Worm (Caenorhabditis elegans) whole organism, young adult: ENCODE data around the gene chdh-1.
A peak's percentile ranks its signal among the peaks of the same experiment; 100 is the strongest.

Experiments
- C06A6.2 ChIP-seq: fragments of 200-800 bp; sonication (Bioruptor generic); conservative IDR thresholded peaks from 2 replicates; pipeline ENCODE4 v1.3.6; 2022; ENCODE audit warnings: missing genetic modification characterization, missing compliant biosample characterization
- F10E7.11 ChIP-seq: sonication (generic microtip); optimal IDR thresholded peaks from 2 replicates; lab custom pipeline; 2017; ENCODE audit warnings: mild to moderate bottlenecking, missing genetic modification characterization, moderate library complexity, missing compliant biosample characterization
- F22D6.2 ChIP-seq: sonication (generic microtip); optimal IDR thresholded peaks from 2 replicates; lab custom pipeline; 2016; ENCODE audit warnings: mild to moderate bottlenecking, missing genetic modification characterization, missing compliant biosample characterization
- F23B12.7 ChIP-seq: sonication (generic microtip); optimal IDR thresholded peaks from 2 replicates; lab custom pipeline; 2017; ENCODE audit warnings: missing genetic modification characterization, mild to moderate bottlenecking, missing compliant biosample characterization, antibody characterized with exemption, moderate library complexity; ENCODE audit not compliant: insufficient read depth
- F52B5.7 ChIP-seq: sonication (generic microtip); optimal IDR thresholded peaks from 2 replicates; lab custom pipeline; 2016; ENCODE audit warnings: mild to moderate bottlenecking, missing genetic modification characterization, missing compliant biosample characterization
- F55B11.4 ChIP-seq: sonication (generic microtip); optimal IDR thresholded peaks from 2 replicates; lab custom pipeline; 2016; ENCODE audit warnings: missing compliant biosample characterization, missing genetic modification characterization, borderline replicate concordance; ENCODE audit not compliant: insufficient read depth
- K12H6.12 ChIP-seq: fragments of 200-800 bp; sonication (Bioruptor generic); optimal IDR thresholded peaks from 2 replicates; lab custom pipeline; 2018; ENCODE audit warnings: mild to moderate bottlenecking, missing genetic modification characterization, missing compliant biosample characterization
- Y53G8AR.9 ChIP-seq: fragments of 200-800 bp; sonication (Bioruptor generic); conservative IDR thresholded peaks from 2 replicates; pipeline ENCODE4 v1.3.6; 2022; ENCODE audit warnings: missing genetic modification reagents, missing genetic modification characterization, missing compliant biosample characterization
- Y95B8A.8 ChIP-seq: fragments of 200-800 bp; sonication (Bioruptor generic); IDR thresholded peaks from 2 replicates; pipeline ENCODE4 v1.3.6; 2022; ENCODE audit warnings: missing genetic modification reagents, missing genetic modification characterization, missing compliant biosample characterization
- ZK185.1 ChIP-seq: sonication (generic microtip); optimal IDR thresholded peaks from 2 replicates; lab custom pipeline; 2016; ENCODE audit warnings: mild to moderate bottlenecking, missing genetic modification characterization, missing compliant biosample characterization; ENCODE audit not compliant: poor library complexity, severe bottlenecking
- akir-1 ChIP-seq: fragments of 200-800 bp; sonication (Bioruptor generic); optimal IDR thresholded peaks from 2 replicates; lab custom pipeline; 2018; ENCODE audit warnings: mild to moderate bottlenecking, missing genetic modification characterization, moderate library complexity, missing compliant biosample characterization
- ama-1 ChIP-seq, 3 experiments: fragments of 150-350 bp in 1 of 3; sonication (generic microtip) in 2 of 3; optimal IDR thresholded peaks; 2 replicates each; lab custom pipeline; 2014 to 2018; ENCODE audit warnings: missing biosample characterization in 2 of 3, missing genetic modification characterization in 2 of 3, missing genetic modification reagents in 2 of 3
- atf-7 ChIP-seq: sonication (generic microtip); optimal IDR thresholded peaks from 2 replicates; lab custom pipeline; 2017; ENCODE audit warnings: mild to moderate bottlenecking, missing genetic modification characterization, missing compliant biosample characterization
- athp-1 ChIP-seq: sonication (generic microtip); optimal IDR thresholded peaks from 2 replicates; lab custom pipeline; 2017; ENCODE audit warnings: mild to moderate bottlenecking, missing genetic modification characterization, missing compliant biosample characterization
- attf-5 ChIP-seq: fragments of 200-800 bp; sonication (Bioruptor generic); optimal IDR thresholded peaks from 2 replicates; lab custom pipeline; 2018; ENCODE audit warnings: mild to moderate bottlenecking, missing genetic modification characterization, missing compliant biosample characterization
- ccch-3 ChIP-seq: fragments of 200-800 bp; sonication (Bioruptor generic); optimal IDR thresholded peaks from 2 replicates; lab custom pipeline; 2018; ENCODE audit warnings: mild to moderate bottlenecking, missing genetic modification characterization, missing compliant biosample characterization
- cebp-1 ChIP-seq, 2 experiments: fragments of 200-800 bp in 1 of 2; sonication (Bioruptor generic) in 1 of 2; sonication (generic microtip) in 1 of 2; IDR thresholded peaks in 1 of 2; optimal IDR thresholded peaks in 1 of 2; 2 replicates each; pipeline versions ENCODE4 v1.3.6 to Lab custom; 2017 to 2022; ENCODE audit warnings: missing compliant biosample characterization in 2 of 2, missing genetic modification characterization in 2 of 2, mild to moderate bottlenecking in 1 of 2, missing genetic modification reagents in 1 of 2, moderate library complexity in 1 of 2
- cebp-2 ChIP-seq: fragments of 200-800 bp; sonication (Bioruptor generic); IDR thresholded peaks from 2 replicates; pipeline ENCODE4 v1.3.6; 2022; ENCODE audit warnings: missing genetic modification characterization, missing compliant biosample characterization
- ceh-58 ChIP-seq: fragments of 200-800 bp; sonication (Bioruptor generic); IDR thresholded peaks from 2 replicates; pipeline ENCODE4 v1.3.6; 2022; ENCODE audit warnings: missing genetic modification characterization, missing compliant biosample characterization
- dox-1 ChIP-seq: fragments of 200-800 bp; sonication (Bioruptor generic); IDR thresholded peaks from 2 replicates; pipeline ENCODE4 v1.3.6; 2022; ENCODE audit warnings: missing genetic modification reagents, missing genetic modification characterization, missing compliant biosample characterization
- dpl-1 ChIP-seq: fragments of 150-350 bp; optimal IDR thresholded peaks from 2 replicates; lab custom pipeline; 2014; ENCODE audit warnings: missing biosample characterization, missing genetic modification reagents, missing genetic modification characterization
- egl-18 ChIP-seq: fragments of 200-800 bp; sonication (Bioruptor generic); IDR thresholded peaks from 2 replicates; pipeline ENCODE4 v1.3.6; 2022; ENCODE audit warnings: missing genetic modification reagents, missing genetic modification characterization, missing compliant biosample characterization
- ets-4 ChIP-seq: fragments of 200-800 bp; sonication (Bioruptor generic); optimal IDR thresholded peaks from 2 replicates; lab custom pipeline; 2018; ENCODE audit warnings: mild to moderate bottlenecking, missing genetic modification characterization, missing compliant biosample characterization
- hrde-1 ChIP-seq: sonication (generic microtip); optimal IDR thresholded peaks from 2 replicates; lab custom pipeline; 2016; ENCODE audit warnings: missing genetic modification characterization, mild to moderate bottlenecking, missing compliant biosample characterization, moderate library complexity, missing genotype, missing genetic modification reagents, borderline replicate concordance
- lag-1 ChIP-seq: fragments of 200-800 bp; sonication (Bioruptor generic); IDR thresholded peaks from 2 replicates; pipeline ENCODE4 v1.3.6; 2022; ENCODE audit warnings: missing genetic modification reagents, missing genetic modification characterization, missing compliant biosample characterization
- let-607 ChIP-seq, 2 experiments: fragments of 200-800 bp in 1 of 2; sonication (Bioruptor generic) in 1 of 2; sonication (generic microtip) in 1 of 2; optimal IDR thresholded peaks; 2 replicates each; lab custom pipeline; 2016 to 2018; ENCODE audit warnings: mild to moderate bottlenecking in 2 of 2, missing compliant biosample characterization in 2 of 2, missing genetic modification characterization in 2 of 2, moderate library complexity in 2 of 2, missing genotype in 1 of 2
- lin-26 ChIP-seq: fragments of 200-800 bp; sonication (Bioruptor generic); IDR thresholded peaks from 2 replicates; pipeline ENCODE4 v1.3.6; 2022; ENCODE audit warnings: missing genetic modification reagents, missing genetic modification characterization, missing compliant biosample characterization
- lin-35 ChIP-seq, 3 experiments: fragments of 150-350 bp in 2 of 3; sonication (generic microtip) in 1 of 3; optimal IDR thresholded peaks; 2 replicates each; lab custom pipeline; 2014 to 2018; ENCODE audit warnings: missing biosample characterization in 3 of 3, missing genetic modification characterization in 3 of 3, missing genetic modification reagents in 3 of 3
- lin-40 ChIP-seq: sonication (generic microtip); optimal IDR thresholded peaks from 2 replicates; lab custom pipeline; 2016; ENCODE audit warnings: missing genetic modification characterization, mild to moderate bottlenecking, missing compliant biosample characterization, missing genotype, missing genetic modification reagents
- madf-3 ChIP-seq: fragments of 200-800 bp; sonication (Bioruptor generic); IDR thresholded peaks from 2 replicates; pipeline ENCODE4 v1.3.6; 2022; ENCODE audit warnings: missing genetic modification reagents, missing genetic modification characterization, missing compliant biosample characterization
- nhr-120 ChIP-seq: fragments of 200-800 bp; sonication (Bioruptor generic); IDR thresholded peaks from 2 replicates; pipeline ENCODE4 v1.3.6; 2022; ENCODE audit warnings: missing genetic modification characterization, missing compliant biosample characterization
- nhr-27 ChIP-seq: fragments of 200-800 bp; sonication (Bioruptor generic); optimal IDR thresholded peaks from 2 replicates; lab custom pipeline; 2018; ENCODE audit warnings: mild to moderate bottlenecking, missing genetic modification characterization, moderate library complexity, missing compliant biosample characterization
- repo-1 ChIP-seq: sonication (generic microtip); optimal IDR thresholded peaks from 2 replicates; lab custom pipeline; 2017; ENCODE audit warnings: mild to moderate bottlenecking, missing genetic modification characterization, missing compliant biosample characterization
- sea-2 ChIP-seq: fragments of 200-800 bp; sonication (Bioruptor generic); IDR thresholded peaks from 2 replicates; pipeline ENCODE4 v1.3.6; 2022; ENCODE audit warnings: missing genetic modification characterization, missing compliant biosample characterization
- snpc-1.3 ChIP-seq: sonication (generic microtip); optimal IDR thresholded peaks from 2 replicates; lab custom pipeline; 2017; ENCODE audit warnings: missing genetic modification characterization, mild to moderate bottlenecking, missing compliant biosample characterization, antibody characterized with exemption, moderate library complexity, missing genotype, missing genetic modification reagents; ENCODE audit not compliant: insufficient read depth
- snpc-4 ChIP-seq, 5 experiments: fragments of 150-350 bp in 1 of 5; sonication (generic microtip) in 4 of 5; optimal IDR thresholded peaks; 2 replicates each; lab custom pipeline; 2014 to 2018; ENCODE audit warnings: missing genetic modification characterization in 5 of 5, missing biosample characterization in 3 of 5, antibody characterized with exemption in 2 of 5, mild to moderate bottlenecking in 2 of 5, missing compliant biosample characterization in 2 of 5, missing genotype in 2 of 5, moderate library complexity in 2 of 5, missing genetic modification reagents in 1 of 5
- somi-1 ChIP-seq: fragments of 200-800 bp; sonication (Bioruptor generic); optimal IDR thresholded peaks from 2 replicates; lab custom pipeline; 2018; ENCODE audit warnings: mild to moderate bottlenecking, missing genetic modification characterization, missing compliant biosample characterization
- tbx-9 ChIP-seq: sonication (generic microtip); optimal IDR thresholded peaks from 2 replicates; lab custom pipeline; 2016; ENCODE audit warnings: borderline replicate concordance, missing genetic modification characterization, inconsistent platforms, missing compliant biosample characterization
- unc-130 ChIP-seq: sonication (generic microtip); optimal IDR thresholded peaks from 2 replicates; lab custom pipeline; 2016; ENCODE audit warnings: missing genetic modification reagents, missing genetic modification characterization, missing compliant biosample characterization
- xnd-1 ChIP-seq: sonication (generic microtip); optimal IDR thresholded peaks from 2 replicates; lab custom pipeline; 2016; ENCODE audit warnings: missing genotype, missing genetic modification reagents, missing genetic modification characterization, missing compliant biosample characterization
- zfh-2 ChIP-seq: fragments of 200-800 bp; sonication (Bioruptor generic); conservative IDR thresholded peaks from 2 replicates; pipeline ENCODE4 v1.3.6; 2022; ENCODE audit warnings: missing genetic modification reagents, missing genetic modification characterization, missing compliant biosample characterization
- ztf-22 ChIP-seq: fragments of 200-800 bp; sonication (Bioruptor generic); optimal IDR thresholded peaks from 2 replicates; lab custom pipeline; 2018; ENCODE audit warnings: mild to moderate bottlenecking, missing genetic modification characterization, moderate library complexity, missing compliant biosample characterization
- ztf-25 ChIP-seq: fragments of 200-800 bp; sonication (Bioruptor generic); IDR thresholded peaks from 2 replicates; pipeline ENCODE4 v1.3.6; 2022; ENCODE audit warnings: missing genetic modification reagents, missing genetic modification characterization, missing compliant biosample characterization
- ztf-28 ChIP-seq: fragments of 200-800 bp; sonication (Bioruptor generic); IDR thresholded peaks from 2 replicates; pipeline ENCODE4 v1.3.6; 2022; ENCODE audit warnings: missing genetic modification reagents, missing genetic modification characterization, missing compliant biosample characterization

The chdh-1 gene

DNA sequence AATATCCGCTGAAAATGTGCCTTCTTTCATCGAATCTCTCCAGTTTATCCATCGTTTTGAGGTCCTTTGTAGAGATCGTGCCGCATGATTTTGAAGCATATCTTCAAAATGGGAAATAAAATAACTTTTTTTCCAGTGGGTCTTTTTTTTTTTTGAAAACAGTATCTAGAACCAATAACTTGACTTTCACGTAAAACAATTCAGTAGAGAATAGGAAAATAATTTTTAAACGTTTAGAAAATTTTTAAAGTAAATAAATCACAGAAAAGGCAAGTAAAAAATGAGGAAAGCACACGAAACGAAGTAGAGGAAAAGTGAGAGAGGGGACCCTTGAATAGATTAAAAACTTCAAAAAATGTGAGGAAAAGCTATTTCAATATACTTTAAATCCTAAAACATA is at the start of gene chdh-1:
Gene chdh-1, minus strand, starts transcription at position 101 of the 400 bp plus-strand sequence.
- no peak for TF ChIP-seq nhr-120 (GFP tag; lab: Robert Waterston, UW)
- peak; percentile 15 for TF ChIP-seq F10E7.11 (tag; lab: Kevin White, UChicago)
- no peak for TF ChIP-seq sea-2 (GFP tag; lab: Robert Waterston, UW)
- no peak for TF ChIP-seq akir-1 (GFP tag; lab: Kevin White, UChicago)
- no peak for TF ChIP-seq Y53G8AR.9 (GFP tag; lab: Robert Waterston, UW)

DNA sequence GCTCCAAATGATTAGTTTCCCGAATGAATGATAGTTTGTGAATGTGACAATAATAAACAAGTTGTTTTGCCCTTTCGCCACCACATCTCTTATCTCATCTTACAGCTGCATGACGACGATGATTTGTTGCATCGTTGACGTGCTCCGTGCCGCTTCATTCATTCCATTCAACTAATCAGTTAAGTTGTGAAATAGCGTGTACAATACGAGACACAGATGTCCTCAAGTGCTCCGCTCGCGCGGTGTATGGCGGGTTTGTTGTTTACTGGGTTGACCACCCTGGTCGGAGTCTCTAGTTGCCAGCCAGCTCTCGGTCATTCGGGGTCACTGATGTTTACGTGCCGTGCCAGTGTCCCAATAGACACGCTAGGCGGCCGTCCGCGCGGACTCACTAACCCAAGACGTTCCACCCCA is 49.2 kb upstream of the chdh-1 start:
- TF ChIP-seq xnd-1 (tag; lab: Kevin White, UChicago) (no peak), atf-7 (no peak), snpc-1.3 (no peak), ztf-28 (0 out of 2 replicates have a peak, but pooled peaks have one; percentile 25), let-607 (tag; optimal IDR thresholded peaks at IDR 0.05; lab: Kevin White, UChicago) (no peak), ZK185.1 (tag; lab: Kevin White, UChicago) (peak; percentile 49), ccch-3 (GFP tag; lab: Kevin White, UChicago) (no peak), athp-1 (tag; lab: Kevin White, UChicago) (no peak), nhr-27 (tag; lab: Kevin White, UChicago) (no peak), zfh-2 (GFP tag; lab: Robert Waterston, UW) (peak; percentile 73), hrde-1 (tag; lab: Kevin White, UChicago) (no peak), attf-5 (no peak), dox-1 (peak; percentile 10; the same call in 1 of the 2 replicates), ets-4 (GFP tag; lab: Kevin White, UChicago) (no peak), tbx-9 (peak; percentile 58), F22D6.2 (tag; lab: Kevin White, UChicago) (no peak), ztf-25 (no peak), F55B11.4 (tag; lab: Kevin White, UChicago) (no peak), ama-1 (optimal IDR thresholded peaks at IDR 0.05; lab: Kevin White, UChicago) (no peak), ama-1 (GFP tag; optimal IDR thresholded peaks at IDR 0.05; lab: Kevin White, UChicago) (peak in 1 of 2 experiments; percentile 22), F23B12.7 (tag; lab: Kevin White, UChicago) (no peak), cebp-2 (GFP tag; lab: Robert Waterston, UW) (no peak), lag-1 (GFP tag; lab: Robert Waterston, UW) (no peak), egl-18 (GFP tag; lab: Robert Waterston, UW) (no peak), lin-40 (tag; lab: Kevin White, UChicago) (no peak), madf-3 (GFP tag; lab: Robert Waterston, UW) (no peak), snpc-4 (GFP tag; optimal IDR thresholded peaks at IDR 0.05; lab: Kevin White, UChicago) (no peak), snpc-4 (tag; optimal IDR thresholded peaks at IDR 0.05; lab: Kevin White, UChicago) (no peak), ztf-22 (GFP tag; lab: Kevin White, UChicago) (no peak), cebp-1 (GFP tag; IDR thresholded peaks at IDR 0.05; lab: Robert Waterston, UW) (peak; percentile 50; the same call in 1 of the 2 replicates), cebp-1 (tag; optimal IDR thresholded peaks at IDR 0.05; lab: Kevin White, UChicago) (peak; percentile 27), dpl-1 (GFP tag; lab: Kevin White, UChicago) (no peak), unc-130 (GFP tag; lab: Kevin White, UChicago) (no peak), K12H6.12 (tag; lab: Kevin White, UChicago) (no peak), Y95B8A.8 (GFP tag; lab: Robert Waterston, UW) (no peak), C06A6.2 (GFP tag; lab: Robert Waterston, UW) (no peak), repo-1 (no peak), F52B5.7 (peak; percentile 4), somi-1 (no peak), lin-26 (no peak), ceh-58 (GFP tag; lab: Robert Waterston, UW) (no peak), lin-35 (GFP tag; optimal IDR thresholded peaks at IDR 0.05; lab: Kevin White, UChicago) (no peak)
